Worm (Caenorhabditis elegans) whole organism, midembryonic: ENCODE measurements around the gene chc-1.

Source experiments
- klf-2 ChIP-seq: fragments of 200-800 bp; sonication (Bioruptor generic); conservative IDR thresholded peaks from 2 replicates; pipeline ENCODE4 v1.3.6; 2022; ENCODE audit warnings: missing genetic modification reagents, missing genetic modification characterization, missing compliant biosample characterization
- med-1 ChIP-seq: sonication (generic microtip); optimal IDR thresholded peaks from 2 replicates; lab custom pipeline; 2017; ENCODE audit warnings: missing genetic modification characterization, mild to moderate bottlenecking, missing compliant biosample characterization, antibody characterized with exemption, missing genetic modification reagents; ENCODE audit not compliant: insufficient read depth
- ref-1 ChIP-seq: fragments of 200-800 bp; sonication (Bioruptor generic); conservative IDR thresholded peaks from 2 replicates; pipeline ENCODE4 v1.3.6; 2022; ENCODE audit warnings: missing genetic modification reagents, missing genetic modification characterization, missing compliant biosample characterization
- tab-1 ChIP-seq: fragments of 200-800 bp; sonication (Bioruptor generic); IDR thresholded peaks from 2 replicates; pipeline ENCODE4 v1.3.6; 2022; ENCODE audit warnings: missing genetic modification characterization, missing compliant biosample characterization
- ztf-23 ChIP-seq: fragments of 200-800 bp; sonication (Bioruptor generic); IDR thresholded peaks from 2 replicates; pipeline ENCODE4 v1.3.6; 2022; ENCODE audit warnings: missing genetic modification reagents, missing genetic modification characterization, missing compliant biosample characterization
- ztf-29 ChIP-seq: fragments of 200-800 bp; sonication (Bioruptor generic); IDR thresholded peaks from 2 replicates; pipeline ENCODE4 v1.3.6; 2022; ENCODE audit warnings: missing genetic modification reagents, missing genetic modification characterization, missing compliant biosample characterization

DNA sequence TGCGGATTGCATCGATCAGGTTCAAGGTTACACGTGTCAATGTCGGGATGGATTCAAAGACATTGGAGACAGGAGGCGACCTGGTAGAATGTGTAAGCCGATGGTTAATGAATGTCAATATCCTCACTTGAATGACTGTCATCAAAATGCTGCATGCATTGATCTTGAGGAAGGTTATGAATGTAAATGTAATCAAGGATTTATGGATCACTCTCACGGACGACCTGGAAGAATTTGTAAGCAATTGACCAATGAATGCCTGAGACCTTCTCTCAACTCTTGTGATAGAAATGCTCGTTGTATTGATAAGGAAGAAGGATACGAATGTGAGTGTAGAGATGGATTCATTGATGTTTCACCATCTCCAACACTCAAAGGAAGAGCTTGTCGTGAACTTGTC, 25.6 kb upstream of the chc-1 start:
- TF ChIP-seq ztf-23 (GFP tag; lab: Robert Waterston, UW) (no peak), med-1 (GFP tag; lab: Kevin White, UChicago) (no peak), ztf-29 (no peak), ref-1 (GFP tag; lab: Robert Waterston, UW) (no peak), klf-2 (GFP tag; lab: Robert Waterston, UW) (no peak), tab-1 (GFP tag; lab: Robert Waterston, UW) (no peak)
